Fruit fly (Drosophila melanogaster) whole organism, embryonic: Measurements from ENCODE around the gene PolQ.

Experiments used
- CG10209 ChIP-seq: fragments of 200-800 bp; sonication (Bioruptor generic); optimal IDR thresholded peaks from 3 replicates; lab custom pipeline; 2017; ENCODE audit warnings: missing biosample characterization, mild to moderate bottlenecking, missing genetic modification characterization, missing genetic modification reagents
- CG13287 ChIP-seq: fragments of 200-800 bp; sonication (Bioruptor generic); IDR thresholded peaks from 2 replicates; pipeline ENCODE4 v1.3.6; 2022; ENCODE audit warnings: missing biosample characterization, missing genetic modification characterization; ENCODE audit not compliant: partially characterized antibody
- CG4854 ChIP-seq: fragments of 200-800 bp; sonication (Bioruptor generic); optimal IDR thresholded peaks from 2 replicates; lab custom pipeline; 2016; ENCODE audit warnings: missing biosample characterization, missing genetic modification characterization, inconsistent platforms
- CG7271 ChIP-seq: fragments of 200-800 bp; sonication (Bioruptor generic); optimal IDR thresholded peaks from 2 replicates; lab custom pipeline; 2018; ENCODE audit warnings: missing biosample characterization, mild to moderate bottlenecking, missing genetic modification characterization, moderate library complexity
- CHES-1-like ChIP-seq: fragments of 200-800 bp; sonication (Bioruptor generic); optimal IDR thresholded peaks from 2 replicates; lab custom pipeline; 2016; ENCODE audit warnings: missing biosample characterization, missing genetic modification characterization
- Doc2 ChIP-seq: fragments of 200-800 bp; sonication (Bioruptor generic); IDR thresholded peaks from 2 replicates; pipeline ENCODE4 v1.3.6; 2022; ENCODE audit warnings: missing biosample characterization, missing genetic modification characterization
- Eip74EF ChIP-seq, 2 experiments: fragments of 200-800 bp in 1 of 2; fragments of >200 bp in 1 of 2; sonication (Bioruptor generic) in 1 of 2; optimal IDR thresholded peaks; 2 replicates each; lab custom pipeline; 2017 to 2019; ENCODE audit warnings: missing biosample characterization in 2 of 2, missing genetic modification characterization in 2 of 2, mild to moderate bottlenecking in 1 of 2, moderate library complexity in 1 of 2
- Gsc ChIP-seq: fragments of 200-800 bp; sonication (Bioruptor generic); IDR thresholded peaks from 2 replicates; pipeline ENCODE4 v1.3.6; 2022; ENCODE audit warnings: missing biosample characterization, missing genetic modification characterization
- NFAT ChIP-seq: fragments of 200-800 bp; sonication (Bioruptor generic); IDR thresholded peaks from 2 replicates; pipeline ENCODE4 v1.3.6; 2022; ENCODE audit warnings: missing biosample characterization, missing genetic modification characterization
- fru ChIP-seq: fragments of >200 bp; optimal IDR thresholded peaks from 2 replicates; lab custom pipeline; 2017
- gsb ChIP-seq: fragments of 200-800 bp; sonication (Bioruptor generic); IDR thresholded peaks from 2 replicates; pipeline ENCODE4 v1.3.6; 2022; ENCODE audit warnings: missing biosample characterization, missing genetic modification characterization
- lilli ChIP-seq: fragments of 200-800 bp; sonication (Bioruptor generic); optimal IDR thresholded peaks from 3 replicates; lab custom pipeline; 2016; ENCODE audit warnings: missing biosample characterization, missing genetic modification characterization

DNA sequence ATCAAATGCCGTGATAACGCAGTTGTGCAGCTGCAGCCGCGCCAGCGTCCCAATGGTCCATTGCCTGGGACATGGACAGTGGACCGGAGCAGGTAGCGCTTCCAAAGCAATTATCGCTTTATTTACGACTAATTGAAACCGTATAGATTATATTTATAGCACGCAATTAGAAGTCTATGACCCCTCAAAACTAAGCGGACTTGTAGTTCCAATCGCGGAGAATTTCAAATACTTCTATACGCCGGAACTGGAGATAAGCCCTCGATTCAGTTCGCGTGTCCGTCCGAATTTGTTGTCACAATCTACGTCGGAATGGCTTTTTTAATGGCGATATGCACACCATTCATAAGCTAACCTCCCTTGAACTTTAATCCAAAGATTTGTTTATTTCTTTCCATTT is 26.8 kb downstream of the PolQ start:
- no peak for TF ChIP-seq CG13287 (GFP tag; lab: Robert Waterston, UW)
- TF ChIP-seq CHES-1-like (GFP tag; lab: Kevin White, UChicago): no peak
- peak in 1 of 2 experiments; percentile 7 for TF ChIP-seq Eip74EF (GFP tag; optimal IDR thresholded peaks at IDR 0.05; lab: Kevin White, UChicago)
- TF ChIP-seq fru (lab: Kevin White, UChicago): no peak
- no peak for TF ChIP-seq Doc2 (GFP tag; lab: Robert Waterston, UW)
- no peak for TF ChIP-seq lilli (GFP tag; lab: Kevin White, UChicago)
- no peak for TF ChIP-seq Gsc
- TF ChIP-seq CG7271 (tag; lab: Kevin White, UChicago): no peak
- no peak for TF ChIP-seq CG4854 (GFP tag; lab: Kevin White, UChicago)
- no peak for TF ChIP-seq gsb (GFP tag; lab: Robert Waterston, UW)
- TF ChIP-seq CG10209 (GFP tag; lab: Kevin White, UChicago): no peak
- no peak for TF ChIP-seq NFAT (GFP tag; lab: Robert Waterston, UW)
